Worm (Caenorhabditis elegans): ENCODE data around the gene atic-1.

ce11 chrIV:7897953-7898352, 16.1 kb downstream of the atic-1 start:
- TF ChIP-seq W03F9.2 (tag; optimal IDR thresholded peaks at IDR 0.05) (no peak), him-1 (tag; optimal IDR thresholded peaks at IDR 0.05) (no peak)
